Fruit fly (Drosophila melanogaster): ENCODE data around the gene CG32152.
A peak's percentile ranks its signal among the peaks of the same experiment; 100 is the strongest.

The CG32152 gene

dm6 chr3L:16112069-16112820, 31.6 kb downstream of the CG32152 start, which contains the start of gene Zn72D:
Zn72D (minus strand) TSS chr3L:16112626.
- TF ChIP-seq Mio (GFP tag; optimal IDR thresholded peaks at IDR 0.05) (no peak), rgr (GFP tag; optimal IDR thresholded peaks at IDR 0.05) (peak; percentile 6), Sp1 (GFP tag; optimal IDR thresholded peaks at IDR 0.05) (no peak), lola (GFP tag; optimal IDR thresholded peaks at IDR 0.05) (no peak), foxo (GFP tag; optimal IDR thresholded peaks at IDR 0.05) (no peak)

- TF ChIP-seq OdsH (GFP tag; optimal IDR thresholded peaks at IDR 0.05) (peak; percentile 89), Myc (optimal IDR thresholded peaks at IDR 0.05) (peak; percentile 57), tai (GFP tag; optimal IDR thresholded peaks at IDR 0.05) (no peak), CG32264 (GFP tag; optimal IDR thresholded peaks at IDR 0.05) (peak; percentile 40), Vsx2 (GFP tag; optimal IDR thresholded peaks at IDR 0.05; ENCODE audit: partially characterized antibody) (no peak), GATAd (GFP tag; optimal IDR thresholded peaks at IDR 0.05) (peak; percentile 84), ey (GFP tag; optimal IDR thresholded peaks at IDR 0.05) (peak; percentile 92), br (GFP tag; optimal IDR thresholded peaks at IDR 0.05) (peak; percentile 91), foxo (GFP tag; optimal IDR thresholded peaks at IDR 0.05) (peak; percentile 66 to 94), sv (GFP tag; optimal IDR thresholded peaks at IDR 0.05) (peak; percentile 88), Mio (GFP tag; optimal IDR thresholded peaks at IDR 0.05) (peak; percentile 32), Hr83 (GFP tag; optimal IDR thresholded peaks at IDR 0.05; ENCODE audit: poor library complexity, severe bottlenecking) (peak; percentile 70), HLH106 (tag; optimal IDR thresholded peaks at IDR 0.05) (peak; percentile 79), psq (GFP tag; optimal IDR thresholded peaks at IDR 0.05) (peak; percentile 74), Hr78 (GFP tag; optimal IDR thresholded peaks at IDR 0.05) (no peak)
Measured at dm6 chr3L:16105528-16105927, 38.3 kb downstream of the CG32152 start, which contains the start of the genes IntS9 and CG43295. IntS9 (minus strand) TSS chr3L:16105627. CG43295 (plus strand) TSS chr3L:16105852.

- no peak for TF ChIP-seq tai (GFP tag; optimal IDR thresholded peaks at IDR 0.05)
- TF ChIP-seq Myc (optimal IDR thresholded peaks at IDR 0.05) = peak; percentile 51
Measured at dm6 chr3L:16100059-16100458, 43.8 kb downstream of the CG32152 start, which contains the start of gene IleRS-m. IleRS-m (plus strand) TSS chr3L:16100280.

dm6 chr3L:16097393-16097884, 46.4 kb downstream of the CG32152 start, which contains the start of the genes CG13074 and ATPsynbetaL:
CG13074 (minus strand) TSS chr3L:16097493.
ATPsynbetaL (plus strand) TSS chr3L:16097834.
- TF ChIP-seq rgr (GFP tag; optimal IDR thresholded peaks at IDR 0.05) = no peak
- TF ChIP-seq N (GFP tag; optimal IDR thresholded peaks at IDR 0.05) = no peak
- TF ChIP-seq Hr78 (GFP tag; optimal IDR thresholded peaks at IDR 0.05) = no peak
- TF ChIP-seq tai (GFP tag; optimal IDR thresholded peaks at IDR 0.05) = no peak
- no peak for TF ChIP-seq Jra (GFP tag; optimal IDR thresholded peaks at IDR 0.05)
- TF ChIP-seq brk (GFP tag; optimal IDR thresholded peaks at IDR 0.05) = no peak
- TF ChIP-seq CG9705 (GFP tag; optimal IDR thresholded peaks at IDR 0.05) = no peak
- no peak for TF ChIP-seq Abd-B (GFP tag; optimal IDR thresholded peaks at IDR 0.05)
- no peak for TF ChIP-seq CG32264 (GFP tag; optimal IDR thresholded peaks at IDR 0.05)
- TF ChIP-seq GATAd (GFP tag; optimal IDR thresholded peaks at IDR 0.05) = no peak

dm6 chr3L:16090330-16090803, 53.5 kb downstream of the CG32152 start, which contains the start of the genes CG5235 and ClC-c:
CG5235 (minus strand) TSS chr3L:16090392.
ClC-c (plus strand) TSS chr3L:16090454.
- TF ChIP-seq fru (GFP tag; optimal IDR thresholded peaks at IDR 0.05) = peak; percentile 63
- TF ChIP-seq Rel (GFP tag; optimal IDR thresholded peaks at IDR 0.05) = no peak
- peak; percentile 65 for TF ChIP-seq Rel (tag; optimal IDR thresholded peaks at IDR 0.05)
- peak; percentile 14 for TF ChIP-seq rgr (GFP tag; optimal IDR thresholded peaks at IDR 0.05)
- TF ChIP-seq ey (GFP tag; optimal IDR thresholded peaks at IDR 0.05) = no peak

Data from whole organism, wandering third instar larva.